Worm (Caenorhabditis elegans): Measurements from ENCODE around the gene F42A9.6.

ce11 chrIV:8611886-8612542 lies 3.0 kb downstream of the F42A9.6 start, which contains the start of the genes F42A9.17 and cyp-33E2:
- TF ChIP-seq C16A3.4 (tag; optimal IDR thresholded peaks at IDR 0.05) (no peak), fkh-10 (GFP tag; optimal IDR thresholded peaks at IDR 0.05) (no peak), xbp-1 (tag; optimal IDR thresholded peaks at IDR 0.05) (no peak), aly-2 (tag; optimal IDR thresholded peaks at IDR 0.05) (no peak), unc-62 (GFP tag; optimal IDR thresholded peaks at IDR 0.05) (no peak), nhr-237 (tag; optimal IDR thresholded peaks at IDR 0.05) (no peak), irx-1 (tag; optimal IDR thresholded peaks at IDR 0.05) (no peak), alr-1 (tag; optimal IDR thresholded peaks at IDR 0.05; ENCODE audit: borderline replicate concordance) (no peak), ceh-63 (GFP tag; optimal IDR thresholded peaks at IDR 0.05) (no peak), dpl-1 (GFP tag; optimal IDR thresholded peaks at IDR 0.05) (no peak), unc-30 (tag; optimal IDR thresholded peaks at IDR 0.05) (no peak), ama-1 (optimal IDR thresholded peaks at IDR 0.05) (no peak), rnt-1 (tag; optimal IDR thresholded peaks at IDR 0.05) (no peak), ztf-11 (tag; optimal IDR thresholded peaks at IDR 0.05) (no peak)
